Worm (Caenorhabditis elegans): ENCODE results near the gene C05G5.2.

ce11 chrX:14790320-14791048, 43.4 kb downstream of the C05G5.2 start, which contains the start of gene tatn-1:
- TF ChIP-seq dox-1 (GFP tag; IDR thresholded peaks at IDR 0.05) (0 out of 2 replicates have a peak, but pooled peaks have one; percentile 36), attf-5 (GFP tag; optimal IDR thresholded peaks at IDR 0.05) (no peak), ama-1 (optimal IDR thresholded peaks at IDR 0.05) (no peak), ama-1 (GFP tag; optimal IDR thresholded peaks at IDR 0.05) (no peak), sptf-2 (GFP tag; optimal IDR thresholded peaks at IDR 0.05) (no peak), tbx-9 (tag; optimal IDR thresholded peaks at IDR 0.05; ENCODE audit: borderline replicate concordance) (no peak), nfya-2 (GFP tag; IDR thresholded peaks at IDR 0.05) (no peak), nfya-1 (tag; optimal IDR thresholded peaks at IDR 0.05; ENCODE audit: borderline replicate concordance, insufficient read depth) (no peak), F49E8.2 (tag; optimal IDR thresholded peaks at IDR 0.05; ENCODE audit: insufficient read depth) (no peak), nhr-90 (tag; optimal IDR thresholded peaks at IDR 0.05) (peak; percentile 32), unc-62 (GFP tag; optimal IDR thresholded peaks at IDR 0.05) (peak; percentile 84), akir-1 (GFP tag; optimal IDR thresholded peaks at IDR 0.05) (no peak)

Data from whole organism, young adult.